Worm (Caenorhabditis elegans): ENCODE results near the gene C01G12.13.

- TF ChIP-seq elt-2 (tag; optimal IDR thresholded peaks at IDR 0.05) = no peak
- no peak for TF ChIP-seq hlh-15 (tag; optimal IDR thresholded peaks at IDR 0.05)
- TF ChIP-seq T23F11.4 (GFP tag; optimal IDR thresholded peaks at IDR 0.05) = no peak
- no peak for TF ChIP-seq tbx-2 (tag; optimal IDR thresholded peaks at IDR 0.05)
- TF ChIP-seq nhr-11 (tag; optimal IDR thresholded peaks at IDR 0.05) = no peak
- TF ChIP-seq nfya-1 (tag; optimal IDR thresholded peaks at IDR 0.05) = no peak
- TF ChIP-seq ets-4 (tag; optimal IDR thresholded peaks at IDR 0.05) = no peak
- TF ChIP-seq ceh-2 (tag; optimal IDR thresholded peaks at IDR 0.05) = no peak
- no peak for TF ChIP-seq dmd-4 (tag; optimal IDR thresholded peaks at IDR 0.05; ENCODE audit: borderline replicate concordance)
- no peak for TF ChIP-seq hlh-13 (GFP tag; optimal IDR thresholded peaks at IDR 0.05)
- TF ChIP-seq syd-9 (tag; optimal IDR thresholded peaks at IDR 0.05) = no peak
- TF ChIP-seq ama-1 (optimal IDR thresholded peaks at IDR 0.05) = no peak
- no peak for TF ChIP-seq pqm-1 (tag; optimal IDR thresholded peaks at IDR 0.05)
- no peak for TF ChIP-seq C38D4.7 (GFP tag; optimal IDR thresholded peaks at IDR 0.05)
These were observed 27.7 kb downstream of the C01G12.13 start for ce11 chrII:14604261-14604660.

Measured in whole organism, late embryonic.